Fruit fly (Drosophila melanogaster) whole organism, wandering third instar larva: Measurements from ENCODE around the gene CG3430.

Source experiments
- CG9705 ChIP-seq: fragments of 200-800 bp; sonication (Bioruptor generic); optimal IDR thresholded peaks from 2 replicates; lab custom pipeline; 2018; ENCODE audit warnings: missing biosample characterization, mild to moderate bottlenecking, missing genetic modification characterization
- Dfd ChIP-seq: fragments of >200 bp; optimal IDR thresholded peaks from 2 replicates; lab custom pipeline; 2017; ENCODE audit warnings: missing biosample characterization, missing genetic modification characterization
- Myc ChIP-seq: fragments of >200 bp; optimal IDR thresholded peaks from 2 replicates; lab custom pipeline; 2017
- dmrt93B ChIP-seq: fragments of 200-800 bp; sonication (Bioruptor generic); optimal IDR thresholded peaks from 2 replicates; lab custom pipeline; 2018; ENCODE audit warnings: missing biosample characterization, mild to moderate bottlenecking, missing genetic modification characterization
- ey ChIP-seq: fragments of 200-800 bp; sonication (Bioruptor generic); optimal IDR thresholded peaks from 2 replicates; lab custom pipeline; 2016; ENCODE audit warnings: missing biosample characterization, missing genetic modification characterization
- fru ChIP-seq: fragments of 200-800 bp; sonication (Bioruptor generic); optimal IDR thresholded peaks from 3 replicates; lab custom pipeline; 2016; ENCODE audit warnings: missing biosample characterization, mild to moderate bottlenecking, missing genetic modification characterization
- sage ChIP-seq: fragments of 200-800 bp; sonication (Bioruptor generic); optimal IDR thresholded peaks from 2 replicates; lab custom pipeline; 2016; ENCODE audit warnings: missing biosample characterization, mild to moderate bottlenecking, missing genetic modification characterization
- usp ChIP-seq: fragments of >200 bp; optimal IDR thresholded peaks from 2 replicates; lab custom pipeline; 2017; ENCODE audit warnings: missing biosample characterization, missing genetic modification characterization

dm6 chr2L:7005489-7005888 lies 48.7 kb downstream of the CG3430 start:
- TF ChIP-seq Dfd (GFP tag; lab: Kevin White, UChicago) (no peak), usp (GFP tag; lab: Kevin White, UChicago) (no peak), sage (GFP tag; lab: Kevin White, UChicago) (no peak), ey (no peak), CG9705 (GFP tag; lab: Kevin White, UChicago) (no peak), Myc (lab: Kevin White, UChicago) (no peak), fru (GFP tag; lab: Kevin White, UChicago) (no peak), dmrt93B (no peak)
